Worm (Caenorhabditis elegans) whole organism, L1 larva: ENCODE data around the gene F56D2.5.

ENCODE experiments used
- C16A3.4 ChIP-seq: fragments of 150-350 bp; optimal IDR thresholded peaks from 2 replicates; lab custom pipeline; 2014; ENCODE audit warnings: missing biosample characterization, missing genetic modification characterization
- Y116A8C.19 ChIP-seq: sonication (generic microtip); optimal IDR thresholded peaks from 2 replicates; lab custom pipeline; 2016; ENCODE audit warnings: missing compliant biosample characterization, missing genetic modification characterization, borderline replicate concordance
- aha-1 ChIP-seq: fragments of 150-350 bp; optimal IDR thresholded peaks from 2 replicates; lab custom pipeline; 2014; ENCODE audit warnings: missing biosample characterization, missing genetic modification characterization
- alr-1 ChIP-seq: fragments of 200-800 bp; sonication (Bioruptor generic); optimal IDR thresholded peaks from 2 replicates; lab custom pipeline; 2018; ENCODE audit warnings: borderline replicate concordance, mild to moderate bottlenecking, missing genetic modification characterization, missing compliant biosample characterization
- ama-1 ChIP-seq: fragments of 150-350 bp; optimal IDR thresholded peaks from 2 replicates; lab custom pipeline; 2014
- ceh-63 ChIP-seq: fragments of 200-800 bp; sonication (Bioruptor generic); optimal IDR thresholded peaks from 2 replicates; lab custom pipeline; 2018; ENCODE audit warnings: mild to moderate bottlenecking, missing genetic modification characterization, missing compliant biosample characterization
- ceh-8 ChIP-seq: fragments of 200-800 bp; sonication (Bioruptor generic); optimal IDR thresholded peaks from 2 replicates; lab custom pipeline; 2018; ENCODE audit warnings: mild to moderate bottlenecking, missing genetic modification characterization, moderate library complexity, missing compliant biosample characterization
- ceh-82 ChIP-seq, 3 experiments: fragments of 150-350 bp in 1 of 3; sonication (generic microtip) in 2 of 3; optimal IDR thresholded peaks; 2 replicates each; lab custom pipeline; 2014 to 2017; ENCODE audit warnings: missing biosample characterization in 3 of 3, missing genetic modification characterization in 3 of 3
- ceh-88 ChIP-seq: fragments of 200-800 bp; sonication (Bioruptor generic); IDR thresholded peaks from 2 replicates; pipeline ENCODE4 v1.3.6; 2022; ENCODE audit warnings: missing genetic modification characterization, missing compliant biosample characterization
- ceh-90 ChIP-seq: sonication (generic microtip); optimal IDR thresholded peaks from 2 replicates; lab custom pipeline; 2016; ENCODE audit warnings: missing genetic modification characterization, missing compliant biosample characterization
- ces-1 ChIP-seq: fragments of 150-350 bp; optimal IDR thresholded peaks from 2 replicates; lab custom pipeline; 2014; ENCODE audit warnings: missing biosample characterization, missing genetic modification reagents, missing genetic modification characterization
- dpl-1 ChIP-seq, 3 experiments: fragments of 150-350 bp in 2 of 3; sonication (generic microtip) in 1 of 3; optimal IDR thresholded peaks; 2 replicates each; lab custom pipeline; 2014 to 2017; ENCODE audit warnings: missing biosample characterization in 3 of 3, missing genetic modification characterization in 3 of 3, missing genetic modification reagents in 3 of 3
- dsc-1 ChIP-seq: sonication (generic microtip); optimal IDR thresholded peaks from 2 replicates; lab custom pipeline; 2016; ENCODE audit warnings: mild to moderate bottlenecking, missing genetic modification characterization, missing compliant biosample characterization
- ets-5 ChIP-seq: fragments of 200-800 bp; sonication (Bioruptor generic); IDR thresholded peaks from 2 replicates; pipeline ENCODE4 v1.3.6; 2022; ENCODE audit warnings: missing genetic modification characterization, missing compliant biosample characterization
- fkh-8 ChIP-seq: sonication (generic microtip); optimal IDR thresholded peaks from 2 replicates; lab custom pipeline; 2016; ENCODE audit warnings: mild to moderate bottlenecking, missing genetic modification characterization, missing compliant biosample characterization
- fos-1 ChIP-seq: fragments of 150-350 bp; optimal IDR thresholded peaks from 2 replicates; lab custom pipeline; 2014; ENCODE audit warnings: missing biosample characterization, missing genetic modification characterization
- grh-1 ChIP-seq: fragments of 200-800 bp; sonication (Bioruptor generic); IDR thresholded peaks from 2 replicates; pipeline ENCODE4 v1.3.6; 2022; ENCODE audit warnings: missing genetic modification reagents, missing genetic modification characterization, missing compliant biosample characterization
- hpl-2 ChIP-seq: fragments of 150-350 bp; optimal IDR thresholded peaks from 2 replicates; lab custom pipeline; 2014; ENCODE audit warnings: missing biosample characterization, missing genetic modification reagents, missing genetic modification characterization
- irx-1 ChIP-seq: sonication (generic microtip); optimal IDR thresholded peaks from 2 replicates; lab custom pipeline; 2016; ENCODE audit warnings: missing genetic modification characterization, missing compliant biosample characterization
- isw-1 ChIP-seq: fragments of 200-800 bp; sonication (Bioruptor generic); IDR thresholded peaks from 2 replicates; pipeline ENCODE4 v1.3.6; 2022; ENCODE audit warnings: missing genetic modification characterization, missing compliant biosample characterization
- jun-1 ChIP-seq: fragments of 150-350 bp; optimal IDR thresholded peaks from 2 replicates; lab custom pipeline; 2014; ENCODE audit warnings: missing biosample characterization, missing genetic modification reagents, missing genetic modification characterization
- lin-13 ChIP-seq: fragments of 150-350 bp; optimal IDR thresholded peaks from 2 replicates; lab custom pipeline; 2014; ENCODE audit warnings: missing biosample characterization, missing genetic modification reagents, missing genetic modification characterization
- lin-15B ChIP-seq: fragments of 150-350 bp; sonication (generic microtip); optimal IDR thresholded peaks from 3 replicates; lab custom pipeline; 2014; ENCODE audit warnings: missing biosample characterization, missing genetic modification characterization
- lin-39 ChIP-seq: fragments of 150-350 bp; optimal IDR thresholded peaks from 2 replicates; lab custom pipeline; 2014; ENCODE audit warnings: missing biosample characterization, missing genetic modification reagents, missing genetic modification characterization
- lir-3 ChIP-seq: sonication (generic microtip); optimal IDR thresholded peaks from 2 replicates; lab custom pipeline; 2016; ENCODE audit warnings: mild to moderate bottlenecking, missing genetic modification characterization, moderate library complexity, missing compliant biosample characterization; ENCODE audit not compliant: poor library complexity
- mab-9 ChIP-seq: fragments of 200-800 bp; sonication (Bioruptor generic); IDR thresholded peaks from 2 replicates; pipeline ENCODE4 v1.3.6; 2022; ENCODE audit warnings: missing genetic modification reagents, missing genetic modification characterization, missing compliant biosample characterization
- mdl-1 ChIP-seq, 2 experiments: fragments of 150-350 bp; optimal IDR thresholded peaks; 2 replicates each; lab custom pipeline; 2014 to 2017; ENCODE audit warnings: missing biosample characterization in 2 of 2, missing genetic modification characterization in 2 of 2, inconsistent platforms in 1 of 2
- mef-2 ChIP-seq: fragments of 150-350 bp; optimal IDR thresholded peaks from 2 replicates; lab custom pipeline; 2014; ENCODE audit warnings: missing biosample characterization, missing genetic modification characterization
- mep-1 ChIP-seq: fragments of 150-350 bp; optimal IDR thresholded peaks from 2 replicates; lab custom pipeline; 2014; ENCODE audit warnings: missing biosample characterization, missing genetic modification characterization
- nhr-11 ChIP-seq: fragments of 150-350 bp; optimal IDR thresholded peaks from 2 replicates; lab custom pipeline; 2014; ENCODE audit warnings: missing biosample characterization, missing genetic modification characterization
- nhr-20 ChIP-seq: sonication (generic microtip); optimal IDR thresholded peaks from 2 replicates; lab custom pipeline; 2016; ENCODE audit warnings: mild to moderate bottlenecking, missing genetic modification characterization, missing compliant biosample characterization
- nhr-237 ChIP-seq: fragments of 150-350 bp; optimal IDR thresholded peaks from 2 replicates; lab custom pipeline; 2014; ENCODE audit warnings: missing biosample characterization, missing genetic modification characterization
- nhr-28 ChIP-seq: fragments of 150-350 bp; optimal IDR thresholded peaks from 2 replicates; lab custom pipeline; 2014; ENCODE audit warnings: missing biosample characterization, missing genetic modification characterization
- nhr-47 ChIP-seq: sonication (generic microtip); optimal IDR thresholded peaks from 2 replicates; lab custom pipeline; 2016; ENCODE audit warnings: mild to moderate bottlenecking, missing genetic modification characterization, moderate library complexity, missing compliant biosample characterization
- nhr-71 ChIP-seq: sonication (generic microtip); optimal IDR thresholded peaks from 2 replicates; lab custom pipeline; 2016; ENCODE audit warnings: mild to moderate bottlenecking, missing genetic modification characterization, moderate library complexity, missing compliant biosample characterization
- nhr-76 ChIP-seq: sonication (generic microtip); optimal IDR thresholded peaks from 2 replicates; lab custom pipeline; 2017; ENCODE audit warnings: missing biosample characterization, missing genetic modification characterization
- nhr-84 ChIP-seq: sonication (generic microtip); optimal IDR thresholded peaks from 2 replicates; lab custom pipeline; 2017; ENCODE audit warnings: missing biosample characterization, missing genetic modification characterization
- nhr-90 ChIP-seq: sonication (generic microtip); optimal IDR thresholded peaks from 2 replicates; lab custom pipeline; 2016; ENCODE audit warnings: mild to moderate bottlenecking, missing genetic modification characterization, missing compliant biosample characterization; ENCODE audit not compliant: poor library complexity
- pag-3 ChIP-seq: sonication (generic microtip); optimal IDR thresholded peaks from 2 replicates; lab custom pipeline; 2017; ENCODE audit warnings: missing genetic modification characterization, mild to moderate bottlenecking, missing compliant biosample characterization, antibody characterized with exemption, borderline replicate concordance; ENCODE audit not compliant: insufficient read depth
- pax-3 ChIP-seq: fragments of 200-800 bp; sonication (Bioruptor generic); optimal IDR thresholded peaks from 2 replicates; lab custom pipeline; 2018; ENCODE audit warnings: mild to moderate bottlenecking, missing genetic modification characterization, moderate library complexity, missing compliant biosample characterization
- pqm-1 ChIP-seq: sonication (generic microtip); optimal IDR thresholded peaks from 3 replicates; lab custom pipeline; 2017; ENCODE audit warnings: missing biosample characterization, missing genetic modification characterization
- rnt-1 ChIP-seq: sonication (generic microtip); optimal IDR thresholded peaks from 2 replicates; lab custom pipeline; 2016; ENCODE audit warnings: mild to moderate bottlenecking, missing genetic modification characterization, moderate library complexity, missing compliant biosample characterization
- skn-1 ChIP-seq: fragments of 150-350 bp; optimal IDR thresholded peaks from 2 replicates; lab custom pipeline; 2014; ENCODE audit warnings: missing biosample characterization, missing genetic modification characterization
- snu-23 ChIP-seq: sonication (generic microtip); optimal IDR thresholded peaks from 2 replicates; lab custom pipeline; 2016; ENCODE audit warnings: missing genetic modification characterization, missing compliant biosample characterization
- sox-4 ChIP-seq: sonication (generic microtip); optimal IDR thresholded peaks from 2 replicates; lab custom pipeline; 2016; ENCODE audit warnings: missing genetic modification characterization, missing compliant biosample characterization
- sptf-1 ChIP-seq: fragments of 150-350 bp; optimal IDR thresholded peaks from 2 replicates; lab custom pipeline; 2014; ENCODE audit warnings: missing biosample characterization, missing genetic modification characterization
- sup-37 ChIP-seq: fragments of 200-800 bp; sonication (Bioruptor generic); optimal IDR thresholded peaks from 2 replicates; lab custom pipeline; 2018; ENCODE audit warnings: mild to moderate bottlenecking, missing genetic modification characterization, missing compliant biosample characterization
- swsn-7 ChIP-seq: sonication (generic microtip); optimal IDR thresholded peaks from 2 replicates; lab custom pipeline; 2016; ENCODE audit warnings: missing genetic modification characterization, missing compliant biosample characterization
- unc-62 ChIP-seq: fragments of 150-350 bp; optimal IDR thresholded peaks from 2 replicates; lab custom pipeline; 2014; ENCODE audit warnings: missing biosample characterization, missing genetic modification reagents, missing genetic modification characterization
- unc-86 ChIP-seq: sonication (generic microtip); optimal IDR thresholded peaks from 2 replicates; lab custom pipeline; 2016; ENCODE audit warnings: missing genetic modification characterization, missing compliant biosample characterization
- vab-15 ChIP-seq: sonication (generic microtip); optimal IDR thresholded peaks from 2 replicates; lab custom pipeline; 2017; ENCODE audit warnings: missing genotype, mild to moderate bottlenecking, missing genetic modification characterization, missing compliant biosample characterization
- ztf-11 ChIP-seq, 2 experiments: sonication (generic microtip); optimal IDR thresholded peaks; 2 replicates each; lab custom pipeline; 2016 to 2017; ENCODE audit warnings: missing genetic modification characterization in 2 of 2, missing biosample characterization in 1 of 2, missing compliant biosample characterization in 1 of 2
- ztf-4 ChIP-seq: fragments of 150-350 bp; optimal IDR thresholded peaks from 2 replicates; lab custom pipeline; 2014; ENCODE audit warnings: missing biosample characterization, missing genetic modification characterization

The F56D2.5 gene

ce11 chrIII:5591668-5592149 is 10.5 kb upstream of the F56D2.5 start, which contains the start of the genes ddx-15 and ucr-1:
TSS of gene ddx-15 (minus strand) at chrIII:5591718.
TSS of gene ucr-1 (plus strand) at chrIII:5592135.
- TF ChIP-seq irx-1 (tag; lab: Kevin White, UChicago) (peak; percentile 42), pag-3 (tag; lab: Kevin White, UChicago) (no peak), ceh-82 (tag; optimal IDR thresholded peaks at IDR 0.05; lab: Kevin White, UChicago) (peak; percentile 1 to 79 (median 37)), mdl-1 (tag; optimal IDR thresholded peaks at IDR 0.05; lab: Kevin White, UChicago) (peak in 1 of 2 experiments; percentile 46), lin-39 (no peak), nhr-76 (no peak), fkh-8 (tag; lab: Kevin White, UChicago) (peak; percentile 72), snu-23 (GFP tag; lab: Kevin White, UChicago) (peak; percentile 78), ceh-8 (GFP tag; lab: Kevin White, UChicago) (no peak), nhr-20 (peak; percentile 66), mab-9 (no peak), lin-15B (peak; percentile 61), ceh-63 (GFP tag; lab: Kevin White, UChicago) (no peak), unc-62 (GFP tag; lab: Kevin White, UChicago) (no peak), ets-5 (no peak), ceh-88 (GFP tag; lab: Robert Waterston, UW) (no peak; the same call in 1 of the 2 replicates), mep-1 (tag; lab: Kevin White, UChicago) (no peak), fos-1 (peak; percentile 43), nhr-237 (tag; lab: Kevin White, UChicago) (no peak), ceh-90 (tag; lab: Kevin White, UChicago) (no peak), nhr-90 (peak; percentile 34), ces-1 (no peak), sox-4 (no peak), grh-1 (no peak; the same call in 1 of the 2 replicates), nhr-11 (tag; lab: Kevin White, UChicago) (no peak), Y116A8C.19 (no peak), swsn-7 (tag; lab: Kevin White, UChicago) (peak; percentile 66), nhr-47 (tag; lab: Kevin White, UChicago) (peak; percentile 78), skn-1 (peak; percentile 39), jun-1 (tag; lab: Kevin White, UChicago) (peak; percentile 22), vab-15 (tag; lab: Kevin White, UChicago) (peak; percentile 17), nhr-28 (tag; lab: Kevin White, UChicago) (no peak), nhr-71 (tag; lab: Kevin White, UChicago) (peak; percentile 83), isw-1 (peak; percentile 76), mef-2 (no peak), alr-1 (tag; lab: Kevin White, UChicago) (no peak), pqm-1 (tag; lab: Kevin White, UChicago) (no peak), lin-13 (peak; percentile 25), lir-3 (peak; percentile 39), unc-86 (peak; percentile 69), nhr-84 (tag; lab: Kevin White, UChicago) (no peak), aha-1 (tag; lab: Kevin White, UChicago) (no peak), sptf-1 (tag; lab: Kevin White, UChicago) (no peak), hpl-2 (no peak), C16A3.4 (peak; percentile 67), pax-3 (tag; lab: Kevin White, UChicago) (peak; percentile 15), dpl-1 (GFP tag; optimal IDR thresholded peaks at IDR 0.05; lab: Kevin White, UChicago) (peak; percentile 69 to 78 (median 72)), rnt-1 (tag; lab: Kevin White, UChicago) (peak; percentile 73), ztf-11 (tag; optimal IDR thresholded peaks at IDR 0.05; lab: Kevin White, UChicago) (no peak), ztf-4 (tag; lab: Kevin White, UChicago) (no peak), ama-1 (lab: Kevin White, UChicago) (no peak), dsc-1 (tag; lab: Kevin White, UChicago) (peak; percentile 45), sup-37 (GFP tag; lab: Kevin White, UChicago) (no peak)
